Fruit fly (Drosophila melanogaster): ENCODE results near the gene Pcyt2.

Gene Pcyt2

dm6 chr3L:1558178-1558788 lies 5.0 kb downstream of the Pcyt2 start, which contains the start of the genes Pex10 and CG12099 (continued):
- TF ChIP-seq Tbp (GFP tag; optimal IDR thresholded peaks at IDR 0.05), result no peak
- peak; percentile 95 for TF ChIP-seq CG34422 (GFP tag; IDR thresholded peaks at IDR 0.05)
- peak; percentile 50 for TF ChIP-seq Hand (GFP tag; optimal IDR thresholded peaks at IDR 0.05)
- TF ChIP-seq sc (optimal IDR thresholded peaks at IDR 0.05), result no peak
- no peak for TF ChIP-seq sc (GFP tag; optimal IDR thresholded peaks at IDR 0.05)
- peak; percentile 75 for TF ChIP-seq CG1233 (GFP tag; optimal IDR thresholded peaks at IDR 0.05)
- TF ChIP-seq shn (GFP tag; optimal IDR thresholded peaks at IDR 0.05), result peak; percentile 57
- no peak for TF ChIP-seq Sox100B (GFP tag; optimal IDR thresholded peaks at IDR 0.05)
- peak; percentile 81 for TF ChIP-seq CG4820 (GFP tag; optimal IDR thresholded peaks at IDR 0.05)
- TF ChIP-seq bbx (GFP tag; IDR thresholded peaks at IDR 0.05; ENCODE audit: partially characterized antibody), result peak; percentile 84
- peak; percentile 95 for TF ChIP-seq MESR4 (GFP tag; optimal IDR thresholded peaks at IDR 0.05)
- TF ChIP-seq H15 (GFP tag; IDR thresholded peaks at IDR 0.05), result peak; percentile 86; the same call in 2 of the 3 replicates
- TF ChIP-seq seq (GFP tag; IDR thresholded peaks at IDR 0.05), result peak; percentile 72; the same call in 1 of the 2 replicates
- TF ChIP-seq ewg (GFP tag; optimal IDR thresholded peaks at IDR 0.05), result peak; percentile 67
- TF ChIP-seq dmrt99B (tag; optimal IDR thresholded peaks at IDR 0.05), result no peak
- TF ChIP-seq CG18619 (GFP tag; optimal IDR thresholded peaks at IDR 0.05), result peak; percentile 83
- TF ChIP-seq tap (tag; optimal IDR thresholded peaks at IDR 0.05), result peak; percentile 71
- TF ChIP-seq HmgD (GFP tag; optimal IDR thresholded peaks at IDR 0.05), result no peak
- TF ChIP-seq z (GFP tag; IDR thresholded peaks at IDR 0.05), result no peak
- peak; percentile 64 for TF ChIP-seq Sry-β (GFP tag; optimal IDR thresholded peaks at IDR 0.05)
- TF ChIP-seq H2.0 (GFP tag; IDR thresholded peaks at IDR 0.05), result peak; percentile 91
- TF ChIP-seq sna (GFP tag; IDR thresholded peaks at IDR 0.05; ENCODE audit: partially characterized antibody), result peak; percentile 95
- TF ChIP-seq sob (GFP tag; IDR thresholded peaks at IDR 0.05), result peak; percentile 95
- peak; percentile 72 for TF ChIP-seq trh (GFP tag; optimal IDR thresholded peaks at IDR 0.05)
- TF ChIP-seq esg (GFP tag; conservative IDR thresholded peaks at IDR 0.05), result peak; percentile 91
- TF ChIP-seq CG3995 (GFP tag; optimal IDR thresholded peaks at IDR 0.05), result peak; percentile 66
- TF ChIP-seq CG4707 (GFP tag; optimal IDR thresholded peaks at IDR 0.05), result peak; percentile 45
- peak; percentile 86 for TF ChIP-seq CG2678 (tag; optimal IDR thresholded peaks at IDR 0.05)
- TF ChIP-seq Myb (GFP tag; optimal IDR thresholded peaks at IDR 0.05), result peak; percentile 38
- peak; percentile 95 for TF ChIP-seq CG4404 (GFP tag; IDR thresholded peaks at IDR 0.05)
- peak; percentile 87 for TF ChIP-seq dmrt11E (tag; optimal IDR thresholded peaks at IDR 0.05)
- 0 out of 2 replicates have a peak, but pooled peaks have one; percentile 32 for TF ChIP-seq crol (GFP tag; IDR thresholded peaks at IDR 0.05)
- peak; percentile 60 for TF ChIP-seq CG2875 (GFP tag; optimal IDR thresholded peaks at IDR 0.05)
- TF ChIP-seq CG9215 (GFP tag; IDR thresholded peaks at IDR 0.05), result peak; percentile 94
- peak; percentile 74 for TF ChIP-seq grn (GFP tag; optimal IDR thresholded peaks at IDR 0.05)
- peak; percentile 80 for TF ChIP-seq jigr1 (GFP tag; IDR thresholded peaks at IDR 0.05)
- peak; percentile 92 for TF ChIP-seq Optix (GFP tag; IDR thresholded peaks at IDR 0.05)
- peak; percentile 47 for TF ChIP-seq nom (GFP tag; optimal IDR thresholded peaks at IDR 0.05)
- peak; percentile 85 for TF ChIP-seq ase (GFP tag; IDR thresholded peaks at IDR 0.05)
- peak; percentile 85 for TF ChIP-seq CG34376 (GFP tag; optimal IDR thresholded peaks at IDR 0.05)
- peak; percentile 82 for TF ChIP-seq lbe (GFP tag; optimal IDR thresholded peaks at IDR 0.05)
- peak; percentile 90 for TF ChIP-seq Max (GFP tag; optimal IDR thresholded peaks at IDR 0.05)
- peak; percentile 53 for TF ChIP-seq CG13624 (GFP tag; optimal IDR thresholded peaks at IDR 0.05)
- peak; percentile 30 for TF ChIP-seq CG15479 (GFP tag; optimal IDR thresholded peaks at IDR 0.05)
- TF ChIP-seq Meics (GFP tag; optimal IDR thresholded peaks at IDR 0.05), result peak; percentile 84
- TF ChIP-seq gro (GFP tag; optimal IDR thresholded peaks at IDR 0.05), result peak; percentile 53
- TF ChIP-seq gfzf (GFP tag; optimal IDR thresholded peaks at IDR 0.05), result no peak
- peak; percentile 73 for TF ChIP-seq Dip3 (GFP tag; optimal IDR thresholded peaks at IDR 0.05)
- peak; percentile 83 for TF ChIP-seq CG10147 (GFP tag; optimal IDR thresholded peaks at IDR 0.05)
- TF ChIP-seq CG17912 (GFP tag; optimal IDR thresholded peaks at IDR 0.05), result peak; percentile 46

All from whole organism, embryonic.